Fruit fly (Drosophila melanogaster): ENCODE data around the gene CG11529.

DNA sequence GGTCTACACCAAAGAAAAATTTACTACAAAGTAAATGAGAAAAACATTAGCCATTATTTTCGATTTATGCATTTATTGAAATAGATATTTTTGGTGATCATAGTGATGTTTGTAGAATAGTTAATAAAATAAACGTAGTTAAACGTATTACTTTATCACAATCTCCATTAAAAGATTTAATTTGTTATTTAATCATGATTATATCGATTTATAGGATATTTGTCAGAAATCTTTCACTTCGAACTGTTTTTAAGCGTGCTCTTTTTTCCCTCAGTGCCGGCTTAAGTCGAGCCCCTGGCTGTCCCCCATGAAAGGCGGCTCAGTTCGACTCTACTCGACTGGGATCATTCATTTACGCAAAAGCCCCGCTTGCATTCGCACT, 26.0 kb downstream of the CG11529 start:
- TF ChIP-seq ham (GFP tag; IDR thresholded peaks at IDR 0.05): no peak
- TF ChIP-seq sna (GFP tag; IDR thresholded peaks at IDR 0.05; ENCODE audit: partially characterized antibody): no peak
- no peak for TF ChIP-seq CG6175 (GFP tag; IDR thresholded peaks at IDR 0.05)
- no peak for TF ChIP-seq Sry-δ (GFP tag; optimal IDR thresholded peaks at IDR 0.05)
- peak; percentile 10 for TF ChIP-seq nmo (GFP tag; optimal IDR thresholded peaks at IDR 0.05)
- no peak for TF ChIP-seq z (GFP tag; IDR thresholded peaks at IDR 0.05)
- no peak for TF ChIP-seq CG3995 (GFP tag; optimal IDR thresholded peaks at IDR 0.05)
- no peak for TF ChIP-seq gcm2 (GFP tag; optimal IDR thresholded peaks at IDR 0.05)
- TF ChIP-seq CG12659 (GFP tag; optimal IDR thresholded peaks at IDR 0.05): no peak

Data from whole organism, embryonic.